Worm (Caenorhabditis elegans) whole organism, late embryonic: ENCODE measurements around the gene F54H5.5.

Experiments
- ceh-9 ChIP-seq: sonication (generic microtip); optimal IDR thresholded peaks from 2 replicates; lab custom pipeline; 2016; ENCODE audit warnings: mild to moderate bottlenecking, missing genetic modification characterization, inconsistent platforms, missing compliant biosample characterization
- gmeb-2 ChIP-seq: sonication (generic microtip); optimal IDR thresholded peaks from 2 replicates; lab custom pipeline; 2016; ENCODE audit warnings: missing genetic modification characterization, inconsistent platforms, missing compliant biosample characterization

DNA sequence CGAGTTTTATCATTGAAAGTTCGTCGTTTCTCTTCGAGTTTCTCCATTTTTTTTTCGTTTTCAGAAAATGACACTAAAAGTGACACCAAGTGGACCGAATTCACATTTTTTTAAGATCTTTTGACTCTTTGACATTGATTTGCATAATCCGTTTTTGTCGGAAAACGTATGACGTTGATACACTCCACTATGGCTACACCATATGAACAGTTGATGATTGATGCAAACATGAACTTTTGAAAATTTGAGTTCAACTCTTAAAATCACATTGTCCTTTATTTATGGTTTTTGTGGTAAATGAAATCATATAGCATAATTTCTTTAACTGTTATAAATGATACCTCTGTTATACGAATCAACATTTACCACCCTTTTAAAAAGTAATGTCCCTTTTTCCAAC is 31.7 kb upstream of the F54H5.5 start, which contains the start of gene T19D12.10:
- TF ChIP-seq ceh-9 (tag; lab: Kevin White, UChicago) (no peak), gmeb-2 (tag; lab: Kevin White, UChicago) (no peak)
